Worm (Caenorhabditis elegans) whole organism, early embryonic: ENCODE measurements around the gene tmed-4.

Experiments used
- B0310.2 ChIP-seq: sonication (generic microtip); optimal IDR thresholded peaks from 2 replicates; lab custom pipeline; 2016; ENCODE audit warnings: mild to moderate bottlenecking, missing genetic modification characterization, missing compliant biosample characterization
- F13C5.2 ChIP-seq: sonication (generic microtip); optimal IDR thresholded peaks from 2 replicates; lab custom pipeline; 2017; ENCODE audit warnings: mild to moderate bottlenecking, missing genetic modification characterization, inconsistent platforms, missing compliant biosample characterization
- aly-1 ChIP-seq: sonication (generic microtip); optimal IDR thresholded peaks from 2 replicates; lab custom pipeline; 2016; ENCODE audit warnings: missing genetic modification characterization, missing compliant biosample characterization
- ama-1 ChIP-seq: fragments of 150-350 bp; optimal IDR thresholded peaks from 2 replicates; lab custom pipeline; 2014
- ceh-13 ChIP-seq: fragments of 200-800 bp; sonication (Bioruptor generic); optimal IDR thresholded peaks from 2 replicates; lab custom pipeline; 2018; ENCODE audit warnings: mild to moderate bottlenecking, missing genetic modification characterization, missing compliant biosample characterization
- ceh-36 ChIP-seq: sonication (generic microtip); optimal IDR thresholded peaks from 2 replicates; lab custom pipeline; 2016; ENCODE audit warnings: missing genetic modification characterization, inconsistent platforms, missing compliant biosample characterization
- ets-7 ChIP-seq: sonication (generic microtip); optimal IDR thresholded peaks from 2 replicates; lab custom pipeline; 2016; ENCODE audit warnings: missing genotype, missing genetic modification characterization, missing compliant biosample characterization
- flt-1 ChIP-seq: fragments of 200-800 bp; sonication (Bioruptor generic); IDR thresholded peaks from 2 replicates; pipeline ENCODE4 v1.3.6; 2022; ENCODE audit warnings: missing genetic modification characterization, missing compliant biosample characterization
- hmbx-1 ChIP-seq: sonication (generic microtip); optimal IDR thresholded peaks from 2 replicates; lab custom pipeline; 2016; ENCODE audit warnings: mild to moderate bottlenecking, missing genetic modification characterization, missing compliant biosample characterization
- hmg-4 ChIP-seq: fragments of 200-800 bp; sonication (Bioruptor generic); optimal IDR thresholded peaks from 2 replicates; lab custom pipeline; 2018; ENCODE audit warnings: mild to moderate bottlenecking, missing genetic modification characterization, missing compliant biosample characterization
- hnd-1 ChIP-seq: sonication (generic microtip); optimal IDR thresholded peaks from 2 replicates; lab custom pipeline; 2016; ENCODE audit warnings: missing genetic modification characterization, missing compliant biosample characterization
- pes-1 ChIP-seq: fragments of 200-800 bp; sonication (Bioruptor generic); IDR thresholded peaks from 2 replicates; pipeline ENCODE4 v1.3.6; 2022; ENCODE audit warnings: missing genetic modification reagents, missing genetic modification characterization, missing compliant biosample characterization
- scrt-1 ChIP-seq: fragments of 200-800 bp; sonication (Bioruptor generic); IDR thresholded peaks from 2 replicates; pipeline ENCODE4 v1.3.6; 2022; ENCODE audit warnings: missing genetic modification characterization, missing compliant biosample characterization
- sea-1 ChIP-seq: fragments of 200-800 bp; sonication (Bioruptor generic); conservative IDR thresholded peaks from 2 replicates; pipeline ENCODE4 v1.3.6; 2022; ENCODE audit warnings: missing genetic modification characterization, missing compliant biosample characterization
- tbx-11 ChIP-seq: fragments of 200-800 bp; sonication (Bioruptor generic); IDR thresholded peaks from 2 replicates; pipeline ENCODE4 v1.3.6; 2022; ENCODE audit warnings: missing genetic modification characterization, missing compliant biosample characterization
- tbx-37 ChIP-seq: fragments of 200-800 bp; sonication (Bioruptor generic); conservative IDR thresholded peaks from 2 replicates; pipeline ENCODE4 v1.3.6; 2022; ENCODE audit warnings: missing genetic modification reagents, missing genetic modification characterization, missing compliant biosample characterization
- tra-4 ChIP-seq: sonication (generic microtip); optimal IDR thresholded peaks from 2 replicates; lab custom pipeline; 2017; ENCODE audit warnings: missing genetic modification characterization, missing compliant biosample characterization

tmed-4 gene

DNA sequence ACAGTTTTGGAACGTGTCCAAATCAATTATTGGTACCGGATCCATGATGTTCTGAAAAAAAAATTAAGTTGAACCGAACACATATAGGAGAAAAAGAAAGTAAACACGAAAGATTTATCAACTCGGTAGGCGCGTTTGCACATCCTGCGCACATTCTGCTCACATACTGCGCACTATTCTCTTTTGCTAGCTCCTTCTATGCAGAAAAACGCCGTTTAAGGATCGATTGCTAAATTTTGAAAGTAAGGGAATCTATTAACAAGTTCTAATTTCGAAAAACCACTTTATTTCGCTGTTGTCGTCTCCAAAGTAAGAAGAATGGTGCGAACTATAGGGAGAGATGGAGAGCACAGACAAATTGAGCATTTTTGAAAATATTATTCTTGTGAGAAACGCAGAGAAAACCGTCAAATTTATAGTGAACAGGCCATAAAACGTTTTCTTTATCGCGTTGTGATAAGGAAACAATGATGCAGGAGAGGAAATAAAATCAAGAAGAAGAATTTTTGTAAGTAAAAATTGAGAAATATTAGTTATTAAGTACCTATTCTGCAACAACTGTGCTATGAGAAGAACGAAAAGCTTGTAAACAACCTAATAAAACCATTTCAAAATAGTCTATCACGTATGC is 33.1 kb upstream of the tmed-4 start, which contains the start of gene Y60A3A.24:
TSS of gene Y60A3A.24 (minus strand) at position 51 of the 631 bp plus-strand sequence.
- no peak for TF ChIP-seq flt-1 (GFP tag; lab: Robert Waterston, UW)
- no peak for TF ChIP-seq ceh-13 (GFP tag; lab: Kevin White, UChicago)
- TF ChIP-seq B0310.2 (tag; lab: Kevin White, UChicago), result no peak
- TF ChIP-seq tra-4 (tag; lab: Kevin White, UChicago), result no peak
- TF ChIP-seq ets-7, result no peak
- TF ChIP-seq hmbx-1, result no peak
- TF ChIP-seq hmg-4 (GFP tag; lab: Kevin White, UChicago), result no peak
- TF ChIP-seq tbx-37 (GFP tag; lab: Robert Waterston, UW), result no peak
- TF ChIP-seq hnd-1 (tag; lab: Kevin White, UChicago), result no peak
- TF ChIP-seq sea-1 (GFP tag; lab: Robert Waterston, UW), result no peak
- TF ChIP-seq scrt-1, result no peak
- no peak for TF ChIP-seq tbx-11
- TF ChIP-seq ama-1 (lab: Kevin White, UChicago), result no peak
- TF ChIP-seq F13C5.2, result no peak

DNA sequence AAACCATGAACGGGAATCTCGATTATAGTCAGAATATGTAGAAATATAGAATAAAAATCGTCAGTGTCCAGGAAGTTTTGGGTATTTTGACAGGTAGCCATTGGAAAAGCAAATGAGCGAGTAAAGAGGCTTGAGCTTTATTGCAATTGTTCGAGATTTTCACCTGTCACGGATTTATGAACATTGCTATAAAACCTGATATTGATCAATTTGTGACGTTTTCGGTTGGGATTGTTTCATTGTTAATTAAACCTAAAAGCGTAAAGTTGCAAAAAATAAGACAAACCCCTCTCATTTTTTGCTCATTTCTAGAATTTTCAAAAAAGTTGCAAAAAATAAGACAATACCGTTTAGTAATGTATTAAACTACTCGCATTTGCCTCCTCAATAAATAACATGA is 29.3 kb upstream of the tmed-4 start, which contains the start of gene srh-183:
TSS of gene srh-183 (minus strand) at position 101 of the 400 bp plus-strand sequence.
- TF ChIP-seq B0310.2 (tag; lab: Kevin White, UChicago) (no peak), tbx-11 (no peak), ama-1 (lab: Kevin White, UChicago) (no peak), pes-1 (GFP tag; lab: Robert Waterston, UW) (no peak), ceh-13 (GFP tag; lab: Kevin White, UChicago) (no peak), tra-4 (tag; lab: Kevin White, UChicago) (no peak), tbx-37 (GFP tag; lab: Robert Waterston, UW) (no peak), sea-1 (GFP tag; lab: Robert Waterston, UW) (no peak), flt-1 (GFP tag; lab: Robert Waterston, UW) (no peak), hmbx-1 (no peak)

DNA sequence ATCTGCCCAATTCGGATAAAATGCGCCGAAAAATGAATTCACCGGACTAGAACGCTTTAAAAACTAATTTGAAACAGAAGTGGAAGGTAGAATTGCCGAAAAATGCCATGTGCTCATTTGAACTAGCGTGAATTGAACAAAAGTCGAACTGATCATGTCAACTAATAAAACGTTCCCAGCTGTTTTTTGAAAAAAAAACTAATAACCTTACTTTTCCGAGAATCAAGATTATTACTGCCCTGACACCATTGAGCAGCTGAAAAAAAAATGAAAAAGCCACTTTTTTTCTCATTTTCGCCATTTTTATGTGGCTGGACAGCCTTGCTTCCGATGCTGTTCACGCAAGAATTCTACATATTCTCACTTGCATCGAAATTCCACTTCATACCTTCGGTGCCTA is 24.1 kb upstream of the tmed-4 start, which contains the start of gene srh-173:
TSS of gene srh-173 (plus strand) at position 301 of the 400 bp plus-strand sequence.
- TF ChIP-seq ceh-36 (no peak), tbx-11 (no peak), hmbx-1 (no peak), scrt-1 (no peak), pes-1 (GFP tag; lab: Robert Waterston, UW) (no peak), B0310.2 (tag; lab: Kevin White, UChicago) (no peak), flt-1 (GFP tag; lab: Robert Waterston, UW) (no peak), hmg-4 (GFP tag; lab: Kevin White, UChicago) (no peak), ets-7 (no peak)

DNA sequence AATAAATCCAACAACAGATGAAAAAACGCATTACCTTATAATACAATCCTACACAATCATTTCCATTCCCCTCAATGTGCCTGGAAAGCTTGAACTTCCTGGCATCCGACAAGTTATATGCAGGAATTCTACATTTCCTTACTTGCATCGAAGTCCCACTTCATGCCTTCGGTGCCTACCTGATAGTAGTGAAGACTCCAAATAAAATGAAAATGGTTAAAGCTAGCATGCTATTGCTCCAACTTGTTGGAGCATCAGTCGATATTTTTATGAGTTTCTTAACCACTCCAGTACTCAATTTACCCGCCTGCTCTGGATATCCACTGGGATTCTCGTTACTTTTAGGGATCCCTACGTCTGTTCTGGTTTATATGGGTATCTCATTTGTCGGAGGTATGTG is 16.7 kb upstream of the tmed-4 start, which contains the start of gene srh-171:
TSS of gene srh-171 (plus strand) at position 75 of the 400 bp plus-strand sequence.
- TF ChIP-seq ama-1 (lab: Kevin White, UChicago) (peak; percentile 78), hnd-1 (tag; lab: Kevin White, UChicago) (no peak)

DNA sequence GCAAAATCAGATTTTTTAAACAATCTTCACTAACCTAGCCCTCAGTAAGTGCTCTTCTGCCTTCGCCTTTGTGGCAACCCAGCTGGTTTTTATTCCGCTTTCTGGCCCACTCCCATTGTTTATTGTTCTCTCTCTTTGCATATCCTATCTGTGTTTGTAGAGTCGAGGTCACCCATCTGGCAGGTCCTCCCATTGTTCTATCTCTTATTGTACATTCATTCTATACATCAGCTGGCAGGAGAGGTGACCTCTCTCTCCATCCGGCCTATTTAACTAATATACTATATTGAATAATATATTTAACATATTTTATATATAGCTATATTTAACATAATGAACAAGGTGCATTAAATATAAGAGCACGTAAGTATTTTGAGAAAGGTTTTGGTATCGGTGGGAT is 13.1 kb upstream of the tmed-4 start:
- TF ChIP-seq ceh-36 (no peak), hmg-4 (GFP tag; lab: Kevin White, UChicago) (peak; percentile 13)

DNA sequence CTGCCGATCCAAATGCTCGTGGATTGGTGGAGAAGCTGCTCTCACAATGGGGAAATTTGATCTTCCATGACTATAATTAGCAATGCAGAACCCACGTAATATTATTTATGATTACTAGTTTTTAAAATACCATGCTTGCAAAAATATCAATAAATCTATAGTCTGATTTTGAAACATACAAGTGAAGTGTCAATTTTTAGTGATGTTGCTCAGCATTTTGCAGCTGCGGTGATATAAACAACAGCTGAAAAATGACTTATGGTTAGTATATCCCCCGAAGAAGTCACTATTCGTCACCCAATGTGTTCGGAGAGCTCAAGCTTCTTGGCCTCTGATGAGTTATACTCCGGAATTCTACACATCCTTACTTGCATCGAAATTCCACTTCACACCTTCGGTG is 9.9 kb upstream of the tmed-4 start, which contains the start of gene srh-172:
TSS of gene srh-172 (plus strand) at position 301 of the 400 bp plus-strand sequence.
- TF ChIP-seq B0310.2 (tag; lab: Kevin White, UChicago) (no peak), ets-7 (no peak), hmg-4 (GFP tag; lab: Kevin White, UChicago) (no peak), scrt-1 (no peak), tbx-37 (GFP tag; lab: Robert Waterston, UW) (no peak), F13C5.2 (no peak), ceh-13 (GFP tag; lab: Kevin White, UChicago) (no peak), tra-4 (tag; lab: Kevin White, UChicago) (no peak), flt-1 (GFP tag; lab: Robert Waterston, UW) (no peak), sea-1 (GFP tag; lab: Robert Waterston, UW) (no peak), ceh-36 (no peak), hnd-1 (tag; lab: Kevin White, UChicago) (no peak), hmbx-1 (no peak)

DNA sequence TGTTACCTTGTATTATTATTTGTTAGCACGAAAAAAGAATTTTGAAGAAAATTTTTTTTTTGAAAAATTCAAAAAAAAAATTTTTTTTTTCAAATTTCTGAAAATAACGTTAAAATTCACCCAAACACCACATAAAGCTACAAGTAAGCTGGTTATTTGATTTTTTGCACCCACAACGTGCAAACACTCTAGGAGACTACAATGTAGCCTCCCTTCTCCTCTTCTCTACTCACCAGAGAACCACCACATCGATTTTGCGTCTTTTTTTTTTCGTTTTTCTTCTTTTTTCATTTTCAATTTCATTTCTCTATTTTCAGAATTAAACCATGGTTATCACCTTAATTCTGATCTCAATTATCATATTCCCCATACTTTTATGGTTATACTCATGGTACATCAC is 6.3 kb upstream of the tmed-4 start, which contains the start of gene abhd-3.1:
TSS of gene abhd-3.1 (plus strand) at position 318 of the 400 bp plus-strand sequence.
- TF ChIP-seq sea-1 (GFP tag; lab: Robert Waterston, UW) (no peak), hnd-1 (tag; lab: Kevin White, UChicago) (no peak), scrt-1 (no peak), ceh-36 (no peak), ama-1 (lab: Kevin White, UChicago) (no peak), hmg-4 (GFP tag; lab: Kevin White, UChicago) (no peak), tbx-11 (no peak), ets-7 (no peak), tbx-37 (GFP tag; lab: Robert Waterston, UW) (no peak), tra-4 (tag; lab: Kevin White, UChicago) (no peak), ceh-13 (GFP tag; lab: Kevin White, UChicago) (no peak), B0310.2 (tag; lab: Kevin White, UChicago) (no peak), pes-1 (GFP tag; lab: Robert Waterston, UW) (no peak), flt-1 (GFP tag; lab: Robert Waterston, UW) (no peak), F13C5.2 (no peak), aly-1 (tag; lab: Kevin White, UChicago) (no peak), hmbx-1 (no peak)

DNA sequence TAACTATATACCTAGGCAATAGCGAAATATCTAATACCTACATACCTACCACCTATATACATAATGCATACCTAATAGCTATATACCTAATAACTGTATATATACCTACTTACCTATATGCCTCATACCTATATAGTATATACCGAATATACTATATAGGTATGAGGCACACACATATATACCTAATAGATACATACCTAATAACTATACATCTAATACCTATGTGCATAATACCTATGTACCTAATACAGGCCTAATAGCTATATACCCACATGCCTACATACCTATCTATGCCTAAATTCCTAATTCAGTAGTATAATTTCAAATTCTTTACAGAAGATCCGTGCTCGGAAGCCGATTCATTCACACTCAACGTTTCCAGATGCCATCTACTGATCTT is 5.6 kb upstream of the tmed-4 start:
- TF ChIP-seq hmbx-1 (no peak), F13C5.2 (no peak)
